Worm (Caenorhabditis elegans) whole organism, midembryonic: ENCODE data around the gene fip-1.

Experiments
- cog-1 ChIP-seq: sonication (generic microtip); optimal IDR thresholded peaks from 2 replicates; lab custom pipeline; 2016; ENCODE audit warnings: missing genetic modification characterization, missing compliant biosample characterization
- flt-1 ChIP-seq: fragments of 200-800 bp; sonication (Bioruptor generic); IDR thresholded peaks from 2 replicates; pipeline ENCODE4 v1.3.6; 2022; ENCODE audit warnings: missing genetic modification characterization, missing compliant biosample characterization
- tab-1 ChIP-seq: fragments of 200-800 bp; sonication (Bioruptor generic); IDR thresholded peaks from 2 replicates; pipeline ENCODE4 v1.3.6; 2022; ENCODE audit warnings: missing genetic modification characterization, missing compliant biosample characterization

ce11 chrIII:8613573-8613972 is 26.0 kb upstream of the fip-1 start:
- TF ChIP-seq tab-1 (no peak), flt-1 (GFP tag; lab: Robert Waterston, UW) (no peak), cog-1 (tag; lab: Kevin White, UChicago) (no peak)
